Worm (Caenorhabditis elegans) whole organism, L3 larva: ENCODE measurements around the gene C03B1.13.

Experiments used
- R02D3.7 ChIP-seq: fragments of 150-350 bp; optimal IDR thresholded peaks from 2 replicates; lab custom pipeline; 2014; ENCODE audit warnings: missing biosample characterization, missing genetic modification characterization
- ZK546.5 ChIP-seq: sonication (generic microtip); optimal IDR thresholded peaks from 2 replicates; lab custom pipeline; 2017; ENCODE audit warnings: missing biosample characterization, missing genetic modification characterization
- aly-2 ChIP-seq: fragments of 150-350 bp; optimal IDR thresholded peaks from 2 replicates; lab custom pipeline; 2014; ENCODE audit warnings: missing biosample characterization, missing genetic modification characterization
- ceh-16 ChIP-seq: sonication (generic microtip); optimal IDR thresholded peaks from 2 replicates; lab custom pipeline; 2017; ENCODE audit warnings: missing biosample characterization, missing genetic modification characterization
- ceh-82 ChIP-seq: fragments of 150-350 bp; optimal IDR thresholded peaks from 2 replicates; lab custom pipeline; 2014; ENCODE audit warnings: missing biosample characterization, missing genetic modification characterization
- ceh-9 ChIP-seq: sonication (generic microtip); optimal IDR thresholded peaks from 2 replicates; lab custom pipeline; 2018; ENCODE audit warnings: missing biosample characterization, missing genetic modification characterization
- daf-12 ChIP-seq: fragments of 150-350 bp; optimal IDR thresholded peaks from 2 replicates; lab custom pipeline; 2014; ENCODE audit warnings: missing biosample characterization, missing genetic modification reagents, missing genetic modification characterization
- egl-27 ChIP-seq: sonication (generic microtip); optimal IDR thresholded peaks from 4 replicates; lab custom pipeline; 2017; ENCODE audit warnings: missing biosample characterization, missing genetic modification reagents, missing genetic modification characterization
- egl-5 ChIP-seq: fragments of 150-350 bp; optimal IDR thresholded peaks from 2 replicates; lab custom pipeline; 2017; ENCODE audit warnings: missing biosample characterization, missing genetic modification reagents, missing genetic modification characterization, inconsistent platforms
- elt-2 ChIP-seq: sonication (generic microtip); optimal IDR thresholded peaks from 2 replicates; lab custom pipeline; 2016; ENCODE audit warnings: missing genetic modification reagents, mild to moderate bottlenecking, missing genetic modification characterization, missing compliant biosample characterization
- elt-3 ChIP-seq, 3 experiments: fragments of 150-350 bp in 1 of 3; sonication (generic microtip) in 2 of 3; optimal IDR thresholded peaks; 2 replicates in 2 of 3; 4 replicates in 1 of 3; lab custom pipeline; 2014 to 2017; ENCODE audit warnings: missing biosample characterization in 3 of 3, missing genetic modification characterization in 3 of 3
- eor-1 ChIP-seq, 2 experiments: fragments of 150-350 bp; optimal IDR thresholded peaks; 2 replicates each; lab custom pipeline; 2014 to 2018; ENCODE audit warnings: missing biosample characterization in 2 of 2, missing genetic modification characterization in 2 of 2
- fkh-10 ChIP-seq: sonication (generic microtip); optimal IDR thresholded peaks from 2 replicates; lab custom pipeline; 2017; ENCODE audit warnings: missing biosample characterization, missing genetic modification reagents, missing genetic modification characterization
- fkh-2 ChIP-seq: fragments of 150-350 bp; optimal IDR thresholded peaks from 2 replicates; lab custom pipeline; 2014; ENCODE audit warnings: missing biosample characterization, missing genetic modification reagents, missing genetic modification characterization
- fos-1 ChIP-seq: fragments of 150-350 bp; optimal IDR thresholded peaks from 2 replicates; lab custom pipeline; 2014; ENCODE audit warnings: missing biosample characterization, missing genetic modification characterization
- jun-1 ChIP-seq: fragments of 150-350 bp; optimal IDR thresholded peaks from 2 replicates; lab custom pipeline; 2014; ENCODE audit warnings: missing biosample characterization, missing genetic modification reagents, missing genetic modification characterization
- lin-15B ChIP-seq: fragments of 150-350 bp; optimal IDR thresholded peaks from 2 replicates; lab custom pipeline; 2014; ENCODE audit warnings: missing biosample characterization, missing genetic modification characterization
- lin-39 ChIP-seq: fragments of 150-350 bp; optimal IDR thresholded peaks from 2 replicates; lab custom pipeline; 2018; ENCODE audit warnings: missing biosample characterization, missing genetic modification reagents, missing genetic modification characterization
- lsy-12 ChIP-seq: sonication (generic microtip); optimal IDR thresholded peaks from 2 replicates; lab custom pipeline; 2016; ENCODE audit warnings: mild to moderate bottlenecking, missing genetic modification characterization, missing compliant biosample characterization
- mdl-1 ChIP-seq: fragments of 150-350 bp; optimal IDR thresholded peaks from 2 replicates; lab custom pipeline; 2014; ENCODE audit warnings: missing biosample characterization, missing genetic modification characterization
- mml-1 ChIP-seq: fragments of 150-350 bp; sonication (generic microtip); optimal IDR thresholded peaks from 3 replicates; lab custom pipeline; 2014; ENCODE audit warnings: missing biosample characterization, missing genetic modification characterization
- nhr-11 ChIP-seq: fragments of 150-350 bp; optimal IDR thresholded peaks from 2 replicates; lab custom pipeline; 2014; ENCODE audit warnings: missing biosample characterization, missing genetic modification characterization
- nhr-12 ChIP-seq: fragments of 150-350 bp; optimal IDR thresholded peaks from 2 replicates; lab custom pipeline; 2014; ENCODE audit warnings: missing biosample characterization, missing genetic modification characterization
- nhr-237 ChIP-seq: fragments of 150-350 bp; optimal IDR thresholded peaks from 2 replicates; lab custom pipeline; 2014; ENCODE audit warnings: missing biosample characterization, missing genetic modification characterization
- nhr-25 ChIP-seq: sonication (generic microtip); optimal IDR thresholded peaks from 2 replicates; lab custom pipeline; 2017; ENCODE audit warnings: missing biosample characterization, missing genetic modification characterization
- nhr-28 ChIP-seq: fragments of 150-350 bp; optimal IDR thresholded peaks from 2 replicates; lab custom pipeline; 2014; ENCODE audit warnings: missing biosample characterization, missing genetic modification characterization
- nhr-43 ChIP-seq: sonication (generic microtip); optimal IDR thresholded peaks from 2 replicates; lab custom pipeline; 2016; ENCODE audit warnings: mild to moderate bottlenecking, missing genetic modification characterization, missing compliant biosample characterization; ENCODE audit not compliant: poor library complexity, severe bottlenecking
- nhr-67 ChIP-seq: fragments of 150-350 bp; optimal IDR thresholded peaks from 2 replicates; lab custom pipeline; 2014; ENCODE audit warnings: missing biosample characterization, missing genetic modification characterization
- nhr-76 ChIP-seq: fragments of 150-350 bp; sonication (generic microtip); optimal IDR thresholded peaks from 5 replicates; lab custom pipeline; 2014; ENCODE audit warnings: missing biosample characterization, missing genetic modification characterization
- pha-4 ChIP-seq: fragments of 150-350 bp; optimal IDR thresholded peaks from 2 replicates; lab custom pipeline; 2014; ENCODE audit warnings: missing biosample characterization, missing genetic modification reagents, missing genetic modification characterization
- sea-2 ChIP-seq: fragments of 150-350 bp; sonication (generic microtip); optimal IDR thresholded peaks from 4 replicates; lab custom pipeline; 2014; ENCODE audit warnings: missing biosample characterization, missing genetic modification reagents, missing genetic modification characterization
- snpc-4 ChIP-seq: fragments of 150-350 bp; optimal IDR thresholded peaks from 2 replicates; lab custom pipeline; 2014; ENCODE audit warnings: missing biosample characterization, missing genetic modification characterization
- unc-39 ChIP-seq: sonication (generic microtip); optimal IDR thresholded peaks from 4 replicates; lab custom pipeline; 2017; ENCODE audit warnings: missing biosample characterization, missing genetic modification characterization
- unc-62 ChIP-seq: fragments of 150-350 bp; sonication (generic microtip); optimal IDR thresholded peaks from 4 replicates; lab custom pipeline; 2014; ENCODE audit warnings: missing biosample characterization, missing genetic modification reagents, missing genetic modification characterization
- zag-1 ChIP-seq: fragments of 150-350 bp; optimal IDR thresholded peaks from 2 replicates; lab custom pipeline; 2014; ENCODE audit warnings: missing biosample characterization, missing genetic modification characterization
- ztf-11 ChIP-seq: fragments of 150-350 bp; optimal IDR thresholded peaks from 2 replicates; lab custom pipeline; 2014; ENCODE audit warnings: missing biosample characterization, missing genetic modification characterization

The C03B1.13 gene

DNA sequence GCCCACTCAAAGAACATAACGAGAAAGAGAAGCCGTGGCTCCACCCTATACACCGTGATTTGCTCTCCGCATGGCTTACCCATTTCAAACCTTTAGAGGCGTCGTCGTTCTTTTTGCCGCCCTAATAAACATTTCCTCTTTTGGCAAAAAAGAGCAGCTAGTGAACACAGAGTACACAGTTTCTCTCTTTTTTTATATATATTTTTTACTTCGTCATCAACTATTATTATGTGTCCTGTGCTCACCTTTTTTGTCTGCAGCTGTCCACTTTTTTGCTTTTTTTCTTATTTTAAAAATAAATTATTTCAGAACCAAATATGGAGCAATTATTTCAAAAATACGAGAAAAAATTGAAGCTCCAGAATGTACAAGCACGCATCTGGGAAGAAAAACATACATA, 31.9 kb upstream of the C03B1.13 start, which contains the start of gene C03B1.2:
C03B1.2 (plus strand) TSS at position 301 of the 400 bp plus-strand sequence.
- no peak for TF ChIP-seq nhr-43 (tag; lab: Kevin White, UChicago)

DNA sequence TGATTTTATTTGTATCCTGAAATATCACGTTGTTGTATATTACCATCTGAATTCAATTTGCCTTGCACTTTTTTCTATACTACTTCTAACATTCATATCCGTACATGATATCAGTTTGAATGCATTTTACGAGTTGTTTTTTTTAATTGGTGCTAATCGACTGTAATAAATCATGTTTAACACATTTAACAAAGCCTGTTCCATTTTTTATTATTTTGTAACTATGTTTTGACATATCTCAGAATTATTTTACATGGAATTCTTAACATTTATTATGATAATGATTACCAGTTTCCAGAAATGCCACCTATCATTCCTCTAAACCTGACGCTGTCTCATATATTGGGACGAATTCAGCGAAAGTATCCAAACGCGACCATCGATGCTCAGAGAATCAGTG, 27.9 kb upstream of the C03B1.13 start, which contains the start of gene C03B1.3:
C03B1.3 (plus strand) TSS at position 301 of the 400 bp plus-strand sequence.
- TF ChIP-seq lin-15B = no peak
- no peak for TF ChIP-seq eor-1 (tag; optimal IDR thresholded peaks at IDR 0.05; lab: Kevin White, UChicago)
- TF ChIP-seq mml-1 (tag; lab: Kevin White, UChicago) = no peak
- TF ChIP-seq egl-27 (tag; lab: Kevin White, UChicago) = no peak
- TF ChIP-seq snpc-4 = no peak
- TF ChIP-seq aly-2 = no peak
- no peak for TF ChIP-seq nhr-28
- no peak for TF ChIP-seq nhr-67
- TF ChIP-seq ceh-9 (tag; lab: Kevin White, UChicago) = no peak
- TF ChIP-seq mdl-1 (tag; lab: Kevin White, UChicago) = no peak
- no peak for TF ChIP-seq nhr-11
- no peak for TF ChIP-seq unc-39 (tag; lab: Kevin White, UChicago)
- TF ChIP-seq pha-4 (tag; lab: Kevin White, UChicago) = no peak
- TF ChIP-seq lin-39 (tag; lab: Kevin White, UChicago) = no peak
- TF ChIP-seq ceh-82 (tag; lab: Kevin White, UChicago) = no peak

DNA sequence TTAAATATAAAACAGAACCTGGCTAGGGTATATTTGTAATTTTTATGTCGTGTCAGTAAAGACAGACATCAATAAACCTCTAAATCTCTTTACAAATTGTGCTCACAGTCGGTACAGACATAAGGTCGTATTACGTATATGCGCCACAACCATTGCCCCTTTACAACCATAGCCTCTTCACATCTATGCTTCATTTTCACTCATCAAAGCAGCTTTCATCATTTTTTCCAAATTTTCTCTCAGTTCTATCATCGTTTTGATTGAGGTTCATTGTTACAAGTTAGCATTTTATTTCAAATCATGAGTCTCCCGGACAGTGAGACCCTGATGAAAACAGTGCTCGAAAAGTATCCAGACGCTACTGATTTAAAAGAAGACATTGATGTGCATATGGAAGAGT, 26.3 kb upstream of the C03B1.13 start, which contains the start of gene C03B1.4:
C03B1.4 (plus strand) TSS at position 301 of the 400 bp plus-strand sequence.
- TF ChIP-seq nhr-76 (tag; lab: Kevin White, UChicago) (no peak), snpc-4 (no peak), nhr-25 (tag; lab: Kevin White, UChicago) (no peak), fos-1 (tag; lab: Kevin White, UChicago) (no peak), R02D3.7 (tag; lab: Kevin White, UChicago) (no peak), nhr-12 (no peak), egl-5 (no peak), unc-62 (GFP tag; lab: Kevin White, UChicago) (no peak), elt-2 (no peak), ceh-9 (tag; lab: Kevin White, UChicago) (no peak), jun-1 (tag; lab: Kevin White, UChicago) (no peak), aly-2 (no peak), fkh-2 (tag; lab: Kevin White, UChicago) (no peak), nhr-43 (tag; lab: Kevin White, UChicago) (no peak)

DNA sequence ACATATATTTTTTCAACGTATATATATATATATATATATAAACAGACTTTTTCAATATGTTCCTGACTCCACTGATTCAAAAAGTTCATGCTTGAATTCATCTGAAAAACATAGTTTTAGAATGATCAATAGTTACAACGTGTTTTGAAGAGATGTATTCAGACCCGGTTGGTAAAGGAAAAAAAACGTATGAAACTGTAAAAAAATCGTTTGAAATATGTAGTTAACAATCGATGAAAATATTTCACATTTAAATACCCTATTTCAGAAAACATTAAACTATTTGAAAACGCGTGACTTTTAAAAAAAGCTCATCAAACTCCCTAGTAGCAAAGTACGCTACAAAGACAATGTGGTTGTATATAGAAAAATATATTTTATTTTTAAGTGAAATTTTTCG, 22.8 kb upstream of the C03B1.13 start, which contains the start of gene C03B1.14:
C03B1.14 (minus strand) TSS at position 101 of the 400 bp plus-strand sequence.
- TF ChIP-seq nhr-76 (tag; lab: Kevin White, UChicago) (no peak), ztf-11 (no peak), pha-4 (tag; lab: Kevin White, UChicago) (no peak), sea-2 (GFP tag; lab: Kevin White, UChicago) (no peak), elt-3 (tag; optimal IDR thresholded peaks at IDR 0.05; lab: Kevin White, UChicago) (no peak)
- TF ChIP-seq, all 47 proteins: peak for 0

DNA sequence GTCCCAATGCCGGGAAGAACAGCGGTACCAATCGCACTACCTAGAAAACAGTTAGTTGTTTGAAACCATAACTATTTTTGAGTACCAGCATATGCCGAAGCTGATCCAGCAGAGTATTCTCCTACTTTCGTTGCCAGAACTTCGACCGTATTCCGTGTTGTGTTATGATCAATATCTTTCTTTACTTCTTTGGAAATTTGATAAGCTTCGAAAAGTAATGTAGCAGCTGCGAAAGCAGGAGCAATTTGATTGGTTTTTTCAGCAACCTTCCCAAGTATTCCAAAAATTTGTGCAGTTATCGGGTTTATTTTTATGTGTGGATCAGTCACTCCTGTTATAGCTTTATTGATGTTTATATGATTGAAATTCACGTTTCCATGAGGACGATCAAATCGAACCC, 22.2 kb upstream of the C03B1.13 start:
- TF ChIP-seq elt-3 (tag; optimal IDR thresholded peaks at IDR 0.05; lab: Kevin White, UChicago) = no peak
- TF ChIP-seq lin-15B = no peak
- no peak for TF ChIP-seq ceh-16 (tag; lab: Kevin White, UChicago)
- TF ChIP-seq ZK546.5 (tag; lab: Kevin White, UChicago) = no peak
- TF ChIP-seq R02D3.7 (tag; lab: Kevin White, UChicago) = no peak
- no peak for TF ChIP-seq daf-12 (tag; lab: Kevin White, UChicago)
- TF ChIP-seq eor-1 (tag; optimal IDR thresholded peaks at IDR 0.05; lab: Kevin White, UChicago) = no peak
- TF ChIP-seq fkh-10 (GFP tag; lab: Kevin White, UChicago) = no peak
- TF ChIP-seq lsy-12 = no peak
- no peak for TF ChIP-seq snpc-4
- TF ChIP-seq unc-62 (GFP tag; lab: Kevin White, UChicago) = no peak
- TF ChIP-seq pha-4 (tag; lab: Kevin White, UChicago) = no peak
- no peak for TF ChIP-seq nhr-11
- no peak for TF ChIP-seq zag-1 (tag; lab: Kevin White, UChicago)
- TF ChIP-seq mdl-1 (tag; lab: Kevin White, UChicago) = no peak
- no peak for TF ChIP-seq nhr-237 (tag; lab: Kevin White, UChicago)
